Worm (Caenorhabditis elegans) whole organism, late embryonic: Measurements from ENCODE around the gene ZC204.13.

ENCODE experiments used
- C38D4.7 ChIP-seq: fragments of 200-800 bp; sonication (Bioruptor generic); optimal IDR thresholded peaks from 2 replicates; lab custom pipeline; 2018; ENCODE audit warnings: mild to moderate bottlenecking, missing genetic modification characterization, moderate library complexity, missing compliant biosample characterization
- ceh-45 ChIP-seq: fragments of 200-800 bp; sonication (Bioruptor generic); IDR thresholded peaks from 2 replicates; pipeline ENCODE4 v1.3.6; 2022; ENCODE audit warnings: missing genetic modification reagents, missing genetic modification characterization, missing compliant biosample characterization
- dve-1 ChIP-seq: sonication (generic microtip); optimal IDR thresholded peaks from 2 replicates; lab custom pipeline; 2017; ENCODE audit warnings: antibody characterized with exemption, mild to moderate bottlenecking, missing genetic modification characterization, missing compliant biosample characterization
- ets-4 ChIP-seq: sonication (generic microtip); optimal IDR thresholded peaks from 2 replicates; lab custom pipeline; 2016; ENCODE audit warnings: missing genetic modification characterization, missing compliant biosample characterization
- fkh-10 ChIP-seq: fragments of 150-350 bp; optimal IDR thresholded peaks from 2 replicates; lab custom pipeline; 2014; ENCODE audit warnings: missing biosample characterization, missing genetic modification reagents, missing genetic modification characterization
- gmeb-2 ChIP-seq: sonication (generic microtip); optimal IDR thresholded peaks from 2 replicates; lab custom pipeline; 2016; ENCODE audit warnings: missing genetic modification characterization, inconsistent platforms, missing compliant biosample characterization
- pha-2 ChIP-seq: sonication (generic microtip); optimal IDR thresholded peaks from 2 replicates; lab custom pipeline; 2017; ENCODE audit warnings: mild to moderate bottlenecking, missing genetic modification characterization, missing compliant biosample characterization
- tbx-2 ChIP-seq: sonication (generic microtip); optimal IDR thresholded peaks from 2 replicates; lab custom pipeline; 2016; ENCODE audit warnings: missing genetic modification characterization, missing compliant biosample characterization

ce11 chrII:1691011-1691410 is 30.2 kb upstream of the ZC204.13 start, which contains the start of gene fbxc-22:
- no peak for TF ChIP-seq ets-4 (tag; lab: Kevin White, UChicago)
- TF ChIP-seq pha-2 (tag; lab: Kevin White, UChicago): no peak
- TF ChIP-seq fkh-10 (GFP tag; lab: Kevin White, UChicago): no peak
- no peak for TF ChIP-seq C38D4.7 (GFP tag; lab: Kevin White, UChicago)
- no peak for TF ChIP-seq gmeb-2
- TF ChIP-seq tbx-2 (tag; lab: Kevin White, UChicago): no peak
- TF ChIP-seq dve-1 (tag; lab: Kevin White, UChicago): no peak
- no peak for TF ChIP-seq ceh-45 (GFP tag; lab: Robert Waterston, UW)
